Worm (Caenorhabditis elegans) whole organism, midembryonic: ENCODE measurements around the gene ifta-1.

Experiments used
- T22C8.4 ChIP-seq: fragments of 200-800 bp; sonication (Bioruptor generic); IDR thresholded peaks from 2 replicates; pipeline ENCODE4 v1.3.6; 2022; ENCODE audit warnings: missing genetic modification characterization, missing compliant biosample characterization
- cog-1 ChIP-seq: sonication (generic microtip); optimal IDR thresholded peaks from 2 replicates; lab custom pipeline; 2016; ENCODE audit warnings: missing genetic modification characterization, missing compliant biosample characterization
- flt-1 ChIP-seq: fragments of 200-800 bp; sonication (Bioruptor generic); IDR thresholded peaks from 2 replicates; pipeline ENCODE4 v1.3.6; 2022; ENCODE audit warnings: missing genetic modification characterization, missing compliant biosample characterization
- klf-2 ChIP-seq: fragments of 200-800 bp; sonication (Bioruptor generic); conservative IDR thresholded peaks from 2 replicates; pipeline ENCODE4 v1.3.6; 2022; ENCODE audit warnings: missing genetic modification reagents, missing genetic modification characterization, missing compliant biosample characterization
- med-1 ChIP-seq: sonication (generic microtip); optimal IDR thresholded peaks from 2 replicates; lab custom pipeline; 2017; ENCODE audit warnings: missing genetic modification characterization, mild to moderate bottlenecking, missing compliant biosample characterization, antibody characterized with exemption, missing genetic modification reagents; ENCODE audit not compliant: insufficient read depth
- ref-1 ChIP-seq: fragments of 200-800 bp; sonication (Bioruptor generic); conservative IDR thresholded peaks from 2 replicates; pipeline ENCODE4 v1.3.6; 2022; ENCODE audit warnings: missing genetic modification reagents, missing genetic modification characterization, missing compliant biosample characterization
- tab-1 ChIP-seq: fragments of 200-800 bp; sonication (Bioruptor generic); IDR thresholded peaks from 2 replicates; pipeline ENCODE4 v1.3.6; 2022; ENCODE audit warnings: missing genetic modification characterization, missing compliant biosample characterization
- ztf-23 ChIP-seq: fragments of 200-800 bp; sonication (Bioruptor generic); IDR thresholded peaks from 2 replicates; pipeline ENCODE4 v1.3.6; 2022; ENCODE audit warnings: missing genetic modification reagents, missing genetic modification characterization, missing compliant biosample characterization
- ztf-29 ChIP-seq: fragments of 200-800 bp; sonication (Bioruptor generic); IDR thresholded peaks from 2 replicates; pipeline ENCODE4 v1.3.6; 2022; ENCODE audit warnings: missing genetic modification reagents, missing genetic modification characterization, missing compliant biosample characterization

- TF ChIP-seq T22C8.4 (no peak), flt-1 (GFP tag; lab: Robert Waterston, UW) (no peak), ref-1 (no peak), ztf-23 (GFP tag; lab: Robert Waterston, UW) (no peak), tab-1 (GFP tag; lab: Robert Waterston, UW) (no peak), med-1 (no peak), cog-1 (tag; lab: Kevin White, UChicago) (no peak), ztf-29 (GFP tag; lab: Robert Waterston, UW) (no peak), klf-2 (no peak)
Measured at ce11 chrX:5565478-5565877, 12.9 kb upstream of the ifta-1 start.
